Comparison of ENCODE assay signal across 3 fruit fly cellular contexts in genomic region chr2L:646523-646922, dm6.
TF ChIP-seq lines count a peak whose summit lies in the region.

No protein-coding gene starts in this region.

TF ChIP-seq in whole organism, prepupa, 60 proteins besides CTCF, POLR2A, EP300 and RAD21 (continues in another document):
- peak; percentile 3 for TF ChIP-seq lz (GFP tag; optimal IDR thresholded peaks at IDR 0.05; lab: Kevin White, UChicago)
- no peak for TF ChIP-seq Hr38 (GFP tag; optimal IDR thresholded peaks at IDR 0.05; lab: Kevin White, UChicago)
- no peak for TF ChIP-seq CG31627 (GFP tag; optimal IDR thresholded peaks at IDR 0.05; lab: Kevin White, UChicago)
- peak; percentile 77 for TF ChIP-seq CG6163 (GFP tag; IDR thresholded peaks at IDR 0.05; lab: Robert Waterston, UW)
- TF ChIP-seq achi (GFP tag; optimal IDR thresholded peaks at IDR 0.05; lab: Kevin White, UChicago), result peak; percentile 61
- TF ChIP-seq CG32006 (GFP tag; optimal IDR thresholded peaks at IDR 0.05; lab: Kevin White, UChicago), result peak; percentile 26
- no peak for TF ChIP-seq fd85E (GFP tag; optimal IDR thresholded peaks at IDR 0.05; lab: Kevin White, UChicago)
- TF ChIP-seq CG9139 (GFP tag; optimal IDR thresholded peaks at IDR 0.05; lab: Kevin White, UChicago), result peak; percentile 26
- TF ChIP-seq Eip78C (GFP tag; lab: Kevin White, UChicago), result peak; percentile 90
- TF ChIP-seq Sox102F (GFP tag; optimal IDR thresholded peaks at IDR 0.05; lab: Kevin White, UChicago), result no peak
- peak; percentile 65 for TF ChIP-seq Sox14 (GFP tag; optimal IDR thresholded peaks at IDR 0.05; lab: Kevin White, UChicago)
- peak; percentile 62 for TF ChIP-seq svp (GFP tag; lab: Kevin White, UChicago)
- no peak for TF ChIP-seq fkh (GFP tag; optimal IDR thresholded peaks at IDR 0.05; lab: Kevin White, UChicago)
- peak; percentile 49 for TF ChIP-seq Lpt (GFP tag; optimal IDR thresholded peaks at IDR 0.05; lab: Kevin White, UChicago)
- no peak for TF ChIP-seq CG16779 (tag; optimal IDR thresholded peaks at IDR 0.05; lab: Kevin White, UChicago)
- TF ChIP-seq Eip93F (GFP tag; optimal IDR thresholded peaks at IDR 0.05; lab: Kevin White, UChicago), result no peak
- TF ChIP-seq Ets21C (GFP tag; optimal IDR thresholded peaks at IDR 0.05; lab: Kevin White, UChicago), result no peak
- peak; percentile 76 for TF ChIP-seq CG3919 (GFP tag; optimal IDR thresholded peaks at IDR 0.05; lab: Kevin White, UChicago)
- TF ChIP-seq fd59A (GFP tag; optimal IDR thresholded peaks at IDR 0.05; lab: Kevin White, UChicago), result peak; percentile 73
- peak; percentile 61 for TF ChIP-seq CG1621 (tag; optimal IDR thresholded peaks at IDR 0.05; lab: Kevin White, UChicago)
- TF ChIP-seq salr (GFP tag; optimal IDR thresholded peaks at IDR 0.05; lab: Kevin White, UChicago), result peak; percentile 26 to 56
- TF ChIP-seq net (GFP tag; optimal IDR thresholded peaks at IDR 0.05; lab: Kevin White, UChicago), result peak; percentile 39
- peak; percentile 64 for TF ChIP-seq dsx (GFP tag; optimal IDR thresholded peaks at IDR 0.05; lab: Kevin White, UChicago; ENCODE audit: poor library complexity, severe bottlenecking)
- TF ChIP-seq OdsH (GFP tag; optimal IDR thresholded peaks at IDR 0.05; lab: Kevin White, UChicago), result peak; percentile 64
- TF ChIP-seq CG11294 (GFP tag; IDR thresholded peaks at IDR 0.05; lab: Robert Waterston, UW), result no peak
- TF ChIP-seq eg (GFP tag; IDR thresholded peaks at IDR 0.05; lab: Robert Waterston, UW), result no peak
- TF ChIP-seq Ets96B (tag; optimal IDR thresholded peaks at IDR 0.05; lab: Kevin White, UChicago), result peak; percentile 77
- TF ChIP-seq CG6792 (GFP tag; optimal IDR thresholded peaks at IDR 0.05; lab: Kevin White, UChicago), result peak; percentile 53
- TF ChIP-seq vri (GFP tag; optimal IDR thresholded peaks at IDR 0.05; lab: Kevin White, UChicago), result no peak
- peak; percentile 20 for TF ChIP-seq esn (GFP tag; optimal IDR thresholded peaks at IDR 0.05; lab: Kevin White, UChicago)
- no peak for TF ChIP-seq Blimp-1 (GFP tag; optimal IDR thresholded peaks at IDR 0.05; lab: Kevin White, UChicago)
- peak; percentile 73 for TF ChIP-seq Eip75B (GFP tag; optimal IDR thresholded peaks at IDR 0.05; lab: Kevin White, UChicago)

TF ChIP-seq in whole organism, pupa, 21 proteins besides CTCF, POLR2A, EP300 and RAD21:
- TF ChIP-seq CG13204 (GFP tag; optimal IDR thresholded peaks at IDR 0.05; lab: Kevin White, UChicago), result peak; percentile 42
- peak; percentile 76 for TF ChIP-seq CG15710 (tag; optimal IDR thresholded peaks at IDR 0.05; lab: Kevin White, UChicago)
- no peak for TF ChIP-seq fd96Ca (GFP tag; IDR thresholded peaks at IDR 0.05; lab: Robert Waterston, UW)
- no peak for TF ChIP-seq EcR (GFP tag; optimal IDR thresholded peaks at IDR 0.05; lab: Kevin White, UChicago)
- peak; percentile 23 for TF ChIP-seq D1 (tag; optimal IDR thresholded peaks at IDR 0.05; lab: Kevin White, UChicago)
- peak; percentile 39 for TF ChIP-seq CG8301 (tag; optimal IDR thresholded peaks at IDR 0.05; lab: Kevin White, UChicago)
- TF ChIP-seq rn (GFP tag; IDR thresholded peaks at IDR 0.05; lab: Robert Waterston, UW), result no peak
- TF ChIP-seq Snoo (tag; optimal IDR thresholded peaks at IDR 0.05; lab: Kevin White, UChicago), result no peak
- TF ChIP-seq CG17806 (tag; optimal IDR thresholded peaks at IDR 0.05; lab: Kevin White, UChicago), result peak; percentile 80
- TF ChIP-seq CG4496 (GFP tag; IDR thresholded peaks at IDR 0.05; lab: Robert Waterston, UW), result peak; percentile 54; the same call in 2 of the 3 replicates
- TF ChIP-seq CG8159 (tag; optimal IDR thresholded peaks at IDR 0.05; lab: Kevin White, UChicago), result peak; percentile 81
- TF ChIP-seq Pif1A (GFP tag; optimal IDR thresholded peaks at IDR 0.05; lab: Kevin White, UChicago), result peak; percentile 38
- peak; percentile 37 for TF ChIP-seq Pif1B (GFP tag; optimal IDR thresholded peaks at IDR 0.05; lab: Kevin White, UChicago)
- no peak for TF ChIP-seq CG32121 (GFP tag; IDR thresholded peaks at IDR 0.05; lab: Robert Waterston, UW)
- TF ChIP-seq CG9948 (tag; optimal IDR thresholded peaks at IDR 0.05; lab: Kevin White, UChicago), result peak; percentile 84
- TF ChIP-seq Ets98B (GFP tag; IDR thresholded peaks at IDR 0.05; lab: Robert Waterston, UW), result no peak
- TF ChIP-seq gl (tag; optimal IDR thresholded peaks at IDR 0.05; lab: Kevin White, UChicago), result peak; percentile 34
- peak; percentile 77 for TF ChIP-seq CG34367 (tag; optimal IDR thresholded peaks at IDR 0.05; lab: Kevin White, UChicago)
- peak; percentile 63 for TF ChIP-seq CG14655 (GFP tag; optimal IDR thresholded peaks at IDR 0.05; lab: Kevin White, UChicago)
- no peak for TF ChIP-seq CG10348 (GFP tag; IDR thresholded peaks at IDR 0.05; lab: Robert Waterston, UW)
- TF ChIP-seq CG12605 (GFP tag; IDR thresholded peaks at IDR 0.05; lab: Robert Waterston, UW), result peak; percentile 59

TF ChIP-seq in whole organism, wandering third instar larva, 38 proteins besides CTCF, POLR2A, EP300 and RAD21:
- TF ChIP-seq foxo (GFP tag; optimal IDR thresholded peaks at IDR 0.05; lab: Kevin White, UChicago), result peak in 1 of 2 experiments; percentile 31
- TF ChIP-seq sage (GFP tag; optimal IDR thresholded peaks at IDR 0.05; lab: Kevin White, UChicago), result no peak
- TF ChIP-seq N (GFP tag; optimal IDR thresholded peaks at IDR 0.05; lab: Kevin White, UChicago), result no peak
- peak; percentile 25 for TF ChIP-seq rgr (GFP tag; optimal IDR thresholded peaks at IDR 0.05; lab: Kevin White, UChicago)
- TF ChIP-seq Hnf4 (GFP tag; optimal IDR thresholded peaks at IDR 0.05; lab: Kevin White, UChicago), result no peak
- TF ChIP-seq h (GFP tag; optimal IDR thresholded peaks at IDR 0.05; lab: Kevin White, UChicago), result peak; percentile 45
- no peak for TF ChIP-seq OdsH (GFP tag; optimal IDR thresholded peaks at IDR 0.05; lab: Kevin White, UChicago)
- TF ChIP-seq br (GFP tag; optimal IDR thresholded peaks at IDR 0.05; lab: Kevin White, UChicago), result peak; percentile 2
- peak; percentile 22 for TF ChIP-seq ey (GFP tag; optimal IDR thresholded peaks at IDR 0.05; lab: Kevin White, UChicago)
- peak; percentile 50 for TF ChIP-seq fru (GFP tag; optimal IDR thresholded peaks at IDR 0.05; lab: Kevin White, UChicago)

Comparison
In these comparisons a context has a peak if more than half of its experiments do, and no peak if none do; other contexts are left out.
1. Of the 1 proteins assayed by ChIP-seq in both whole organism, prepupa and whole organism, wandering third instar larva: peak only in whole organism, prepupa: OdsH; only in whole organism, wandering third instar larva: none; in both: none; in neither: 0.